Fruit fly (Drosophila melanogaster) whole organism, prepupa: Measurements from ENCODE around the gene Bub3.
A peak's percentile ranks its signal among the peaks of the same experiment; 100 is the strongest.

ENCODE experiments used
- CG6792 ChIP-seq: fragments of 200-800 bp; sonication (Bioruptor generic); optimal IDR thresholded peaks from 3 replicates; lab custom pipeline; 2016; ENCODE audit warnings: missing biosample characterization, missing genetic modification characterization
- CG6808 ChIP-seq: fragments of 200-800 bp; sonication (Bioruptor generic); optimal IDR thresholded peaks from 3 replicates; lab custom pipeline; 2017; ENCODE audit warnings: missing biosample characterization, missing genetic modification characterization, mild to moderate bottlenecking, moderate library complexity, missing genetic modification reagents
- CG7368 ChIP-seq: fragments of 200-800 bp; sonication (Bioruptor generic); optimal IDR thresholded peaks from 3 replicates; lab custom pipeline; 2016; ENCODE audit warnings: missing biosample characterization, missing genetic modification characterization
- CG9139 ChIP-seq: fragments of 200-800 bp; sonication (Bioruptor generic); optimal IDR thresholded peaks from 3 replicates; lab custom pipeline; 2017; ENCODE audit warnings: missing biosample characterization, mild to moderate bottlenecking, missing genetic modification characterization
- Eip75B ChIP-seq: fragments of 200-800 bp; sonication (Bioruptor generic); optimal IDR thresholded peaks from 3 replicates; lab custom pipeline; 2016; ENCODE audit warnings: missing biosample characterization, missing genetic modification characterization
- Ets21C ChIP-seq: fragments of 200-800 bp; sonication (Bioruptor generic); optimal IDR thresholded peaks from 3 replicates; lab custom pipeline; 2016; ENCODE audit warnings: missing biosample characterization, missing genetic modification characterization
- Sox15 ChIP-seq: fragments of 200-800 bp; sonication (Bioruptor generic); optimal IDR thresholded peaks from 3 replicates; lab custom pipeline; 2016; ENCODE audit warnings: missing biosample characterization, missing genetic modification characterization
- achi ChIP-seq: fragments of 200-800 bp; sonication (Bioruptor generic); optimal IDR thresholded peaks from 3 replicates; lab custom pipeline; 2016; ENCODE audit warnings: missing biosample characterization, missing genetic modification characterization
- dsx ChIP-seq: fragments of 200-800 bp; optimal IDR thresholded peaks from 3 replicates; lab custom pipeline; 2019; ENCODE audit warnings: missing biosample characterization, mild to moderate bottlenecking, missing genetic modification characterization, moderate library complexity; ENCODE audit not compliant: poor library complexity, severe bottlenecking
- fkh ChIP-seq: fragments of 200-800 bp; sonication (Bioruptor generic); optimal IDR thresholded peaks from 3 replicates; lab custom pipeline; 2017; ENCODE audit warnings: missing biosample characterization, mild to moderate bottlenecking, missing genetic modification characterization, moderate library complexity

Gene Bub3

dm6 chr3R:29625883-29626282, 49.3 kb downstream of the Bub3 start (continued):
- TF ChIP-seq Sox15 (GFP tag; lab: Kevin White, UChicago) = no peak
- TF ChIP-seq fkh (GFP tag; lab: Kevin White, UChicago) = no peak
- TF ChIP-seq achi (GFP tag; lab: Kevin White, UChicago) = peak; percentile 17
- TF ChIP-seq Eip75B (GFP tag; lab: Kevin White, UChicago) = peak; percentile 24
- no peak for TF ChIP-seq CG6808
- no peak for TF ChIP-seq CG6792
- no peak for TF ChIP-seq Ets21C (GFP tag; lab: Kevin White, UChicago)
- TF ChIP-seq dsx = peak; percentile 22
- no peak for TF ChIP-seq CG9139 (GFP tag; lab: Kevin White, UChicago)
- TF ChIP-seq CG7368 (GFP tag; lab: Kevin White, UChicago) = no peak
